Fruit fly (Drosophila melanogaster) whole organism, embryonic: ENCODE results near the gene E23.

Experiments used
- Ada2b ChIP-seq: fragments of 200-800 bp; sonication (Bioruptor generic); IDR thresholded peaks from 2 replicates; pipeline ENCODE4 v1.3.6; 2022; ENCODE audit warnings: missing biosample characterization, missing genetic modification characterization
- Atf6 ChIP-seq: fragments of 200-800 bp; sonication (Bioruptor generic); IDR thresholded peaks from 2 replicates; pipeline ENCODE4 v1.3.6; 2022; ENCODE audit warnings: missing biosample characterization, missing genetic modification characterization
- CG10462 ChIP-seq: fragments of 200-800 bp; sonication (Bioruptor generic); optimal IDR thresholded peaks from 2 replicates; lab custom pipeline; 2016; ENCODE audit warnings: missing biosample characterization, missing genetic modification characterization
- CG12071 ChIP-seq: fragments of 200-800 bp; sonication (Bioruptor generic); optimal IDR thresholded peaks from 3 replicates; lab custom pipeline; 2018; ENCODE audit warnings: missing biosample characterization, mild to moderate bottlenecking, missing genetic modification characterization
- CG13296 ChIP-seq: fragments of 200-800 bp; sonication (Bioruptor generic); optimal IDR thresholded peaks from 3 replicates; lab custom pipeline; 2018; ENCODE audit warnings: missing biosample characterization, mild to moderate bottlenecking, missing genetic modification characterization
- CG13894 ChIP-seq: fragments of 200-800 bp; sonication (Bioruptor generic); optimal IDR thresholded peaks from 3 replicates; lab custom pipeline; 2018; ENCODE audit warnings: missing biosample characterization, mild to moderate bottlenecking, missing genetic modification characterization, moderate library complexity
- CG1529 ChIP-seq: fragments of 200-800 bp; sonication (Bioruptor generic); optimal IDR thresholded peaks from 3 replicates; lab custom pipeline; 2018; ENCODE audit warnings: missing biosample characterization, missing genetic modification characterization
- CG16815 ChIP-seq: fragments of 200-800 bp; sonication (Bioruptor generic); optimal IDR thresholded peaks from 3 replicates; lab custom pipeline; 2017; ENCODE audit warnings: missing biosample characterization, mild to moderate bottlenecking, missing genetic modification characterization
- CG16863 ChIP-seq: fragments of 200-800 bp; sonication (Bioruptor generic); optimal IDR thresholded peaks from 3 replicates; lab custom pipeline; 2016; ENCODE audit warnings: missing biosample characterization, missing genetic modification characterization
- CG17802 ChIP-seq: fragments of 200-800 bp; sonication (Bioruptor generic); optimal IDR thresholded peaks from 2 replicates; lab custom pipeline; 2018; ENCODE audit warnings: missing biosample characterization, mild to moderate bottlenecking, missing genetic modification characterization, moderate library complexity
- CG2129 ChIP-seq: fragments of 200-800 bp; sonication (Bioruptor generic); IDR thresholded peaks from 2 replicates; pipeline ENCODE4 v1.3.6; 2022; ENCODE audit warnings: missing biosample characterization, missing genetic modification characterization; ENCODE audit not compliant: partially characterized antibody
- CG2202 ChIP-seq: fragments of 200-800 bp; sonication (Bioruptor generic); optimal IDR thresholded peaks from 2 replicates; lab custom pipeline; 2018; ENCODE audit warnings: missing biosample characterization, mild to moderate bottlenecking, missing genetic modification characterization
- CG3163 ChIP-seq: fragments of 200-800 bp; sonication (Bioruptor generic); optimal IDR thresholded peaks from 3 replicates; lab custom pipeline; 2016; ENCODE audit warnings: missing biosample characterization, missing genetic modification characterization
- CG6272 ChIP-seq: fragments of 200-800 bp; sonication (Bioruptor generic); IDR thresholded peaks from 2 replicates; pipeline ENCODE4 v1.3.6; 2022; ENCODE audit warnings: missing biosample characterization, missing genetic modification characterization
- CG7357 ChIP-seq: fragments of 200-800 bp; sonication (Bioruptor generic); IDR thresholded peaks from 3 replicates; pipeline ENCODE4 v1.3.6; 2022; ENCODE audit warnings: missing biosample characterization, missing genetic modification characterization
- CG7786 ChIP-seq: fragments of 200-800 bp; sonication (Bioruptor generic); optimal IDR thresholded peaks from 2 replicates; lab custom pipeline; 2016; ENCODE audit warnings: missing biosample characterization, missing genetic modification characterization
- CG9727 ChIP-seq: fragments of 200-800 bp; sonication (Bioruptor generic); optimal IDR thresholded peaks from 3 replicates; lab custom pipeline; 2017; ENCODE audit warnings: missing biosample characterization, mild to moderate bottlenecking, missing genetic modification characterization
- CkIIα-i1 ChIP-seq: fragments of 200-800 bp; sonication (Bioruptor generic); IDR thresholded peaks from 2 replicates; pipeline ENCODE4 v1.3.6; 2022; ENCODE audit warnings: missing biosample characterization, missing genetic modification characterization
- Dek ChIP-seq: fragments of 200-800 bp; sonication (Bioruptor generic); optimal IDR thresholded peaks from 3 replicates; lab custom pipeline; 2019; ENCODE audit warnings: missing biosample characterization, mild to moderate bottlenecking, missing genetic modification characterization, moderate library complexity
- Dll ChIP-seq: fragments of 200-800 bp; sonication (Bioruptor generic); IDR thresholded peaks from 4 replicates; pipeline ENCODE4 v1.3.6; 2022; ENCODE audit warnings: missing biosample characterization, missing genetic modification characterization; ENCODE audit not compliant: partially characterized antibody
- Fer1 ChIP-seq: fragments of 200-800 bp; sonication (Bioruptor generic); optimal IDR thresholded peaks from 2 replicates; lab custom pipeline; 2017; ENCODE audit warnings: missing biosample characterization, mild to moderate bottlenecking, missing genetic modification characterization
- HLH3B ChIP-seq: fragments of 200-800 bp; sonication (Bioruptor generic); IDR thresholded peaks from 2 replicates; pipeline ENCODE4 v1.3.6; 2022; ENCODE audit warnings: missing biosample characterization, missing genetic modification characterization
- Lpt ChIP-seq: fragments of >200 bp; optimal IDR thresholded peaks from 2 replicates; lab custom pipeline; 2018; ENCODE audit warnings: missing biosample characterization, missing genetic modification characterization
- Max ChIP-seq: fragments of 200-800 bp; sonication (Bioruptor generic); optimal IDR thresholded peaks from 2 replicates; lab custom pipeline; 2016; ENCODE audit warnings: missing biosample characterization, mild to moderate bottlenecking, missing genetic modification characterization
- Med ChIP-seq: fragments of 200-800 bp; sonication (Bioruptor generic); peaks from one replicate; lab custom pipeline; 2016; ENCODE audit warnings: missing biosample characterization, missing genetic modification characterization, mild to moderate bottlenecking, inconsistent platforms, moderate library complexity
- Opbp ChIP-seq: fragments of 200-800 bp; sonication (Bioruptor generic); IDR thresholded peaks from 3 replicates; pipeline ENCODE4 v1.3.6; 2022; ENCODE audit warnings: missing biosample characterization, missing genetic modification characterization; ENCODE audit not compliant: partially characterized antibody
- Poxn ChIP-seq: fragments of 200-800 bp; sonication (Bioruptor generic); IDR thresholded peaks from 2 replicates; pipeline ENCODE4 v1.3.6; 2022; ENCODE audit warnings: missing biosample characterization, missing genetic modification characterization
- Sry-β ChIP-seq: fragments of 200-800 bp; sonication (Bioruptor generic); optimal IDR thresholded peaks from 2 replicates; lab custom pipeline; 2018; ENCODE audit warnings: missing biosample characterization, mild to moderate bottlenecking, missing genetic modification characterization, moderate library complexity
- Trl ChIP-seq, 3 experiments: fragments of >200 bp in 2 of 3; fragments of 200-800 bp in 1 of 3; sonication (Bioruptor generic) in 1 of 3; optimal IDR thresholded peaks; 2 replicates in 1 of 3; 3 replicates in 2 of 3; lab custom pipeline; 2016 to 2017; ENCODE audit warnings: missing biosample characterization in 1 of 3, missing genetic modification characterization in 1 of 3
- Xrp1 ChIP-seq: fragments of 200-800 bp; sonication (Bioruptor generic); IDR thresholded peaks from 2 replicates; pipeline ENCODE4 v1.3.6; 2022; ENCODE audit warnings: missing biosample characterization, missing genetic modification characterization
- ab ChIP-seq: fragments of 200-800 bp; sonication (Bioruptor generic); optimal IDR thresholded peaks from 2 replicates; lab custom pipeline; 2016; ENCODE audit warnings: missing biosample characterization, missing genetic modification characterization
- ara ChIP-seq: fragments of 200-800 bp; sonication (Bioruptor generic); IDR thresholded peaks from 2 replicates; pipeline ENCODE4 v1.3.6; 2022; ENCODE audit warnings: missing biosample characterization, missing genetic modification characterization
- bcd ChIP-seq: fragments of 200-800 bp; sonication (Bioruptor generic); optimal IDR thresholded peaks from 2 replicates; lab custom pipeline; 2017; ENCODE audit warnings: missing biosample characterization, mild to moderate bottlenecking, missing genetic modification characterization
- cwo ChIP-seq: fragments of 200-800 bp; sonication (Bioruptor generic); optimal IDR thresholded peaks from 3 replicates; lab custom pipeline; 2017; ENCODE audit warnings: missing biosample characterization, missing genetic modification characterization, mild to moderate bottlenecking, moderate library complexity, missing genetic modification reagents
- dan ChIP-seq: fragments of 200-800 bp; sonication (Bioruptor generic); IDR thresholded peaks from 2 replicates; pipeline ENCODE4 v1.3.6; 2022; ENCODE audit warnings: missing biosample characterization, missing genetic modification characterization
- fd3F ChIP-seq: fragments of 200-800 bp; sonication (Bioruptor generic); optimal IDR thresholded peaks from 2 replicates; lab custom pipeline; 2018; ENCODE audit warnings: missing biosample characterization, mild to moderate bottlenecking, missing genetic modification characterization, moderate library complexity
- gce ChIP-seq: fragments of 200-800 bp; sonication (Bioruptor generic); IDR thresholded peaks from 3 replicates; pipeline ENCODE4 v1.3.6; 2022; ENCODE audit warnings: missing biosample characterization, missing genetic modification characterization
- inv ChIP-seq: fragments of 200-800 bp; sonication (Bioruptor generic); IDR thresholded peaks from 2 replicates; pipeline ENCODE4 v1.3.6; 2022; ENCODE audit warnings: missing biosample characterization, missing genetic modification characterization; ENCODE audit not compliant: partially characterized antibody
- knrl ChIP-seq: fragments of 200-800 bp; sonication (Bioruptor generic); IDR thresholded peaks from 3 replicates; pipeline ENCODE4 v1.3.6; 2022; ENCODE audit warnings: missing biosample characterization, missing genetic modification characterization; ENCODE audit not compliant: partially characterized antibody
- mam ChIP-seq: fragments of 200-800 bp; sonication (Bioruptor generic); optimal IDR thresholded peaks from 3 replicates; lab custom pipeline; 2016; ENCODE audit warnings: missing biosample characterization, missing genetic modification characterization
- row ChIP-seq: fragments of 200-800 bp; sonication (Bioruptor generic); IDR thresholded peaks from 3 replicates; pipeline ENCODE4 v1.3.6; 2022; ENCODE audit warnings: missing biosample characterization, missing genetic modification characterization
- scrt ChIP-seq: fragments of 200-800 bp; sonication (Bioruptor generic); optimal IDR thresholded peaks from 2 replicates; lab custom pipeline; 2018; ENCODE audit warnings: missing biosample characterization, mild to moderate bottlenecking, missing genetic modification characterization, moderate library complexity
- shn ChIP-seq: fragments of 200-800 bp; sonication (Bioruptor generic); optimal IDR thresholded peaks from 3 replicates; lab custom pipeline; 2016; ENCODE audit warnings: missing biosample characterization, missing genetic modification characterization
- sob ChIP-seq: fragments of 200-800 bp; sonication (Bioruptor generic); IDR thresholded peaks from 2 replicates; pipeline ENCODE4 v1.3.6; 2022; ENCODE audit warnings: missing biosample characterization, missing genetic modification characterization
- stc ChIP-seq: fragments of 200-800 bp; sonication (Bioruptor generic); IDR thresholded peaks from 2 replicates; pipeline ENCODE4 v1.3.6; 2022; ENCODE audit warnings: missing biosample characterization, missing genetic modification characterization
- tio ChIP-seq: fragments of 200-800 bp; sonication (Bioruptor generic); optimal IDR thresholded peaks from 2 replicates; lab custom pipeline; 2017; ENCODE audit warnings: missing biosample characterization, missing genetic modification characterization, inconsistent platforms
- tna ChIP-seq: fragments of 200-800 bp; sonication (Bioruptor generic); IDR thresholded peaks from 2 replicates; pipeline ENCODE4 v1.3.6; 2022; ENCODE audit warnings: missing biosample characterization, missing genetic modification characterization; ENCODE audit not compliant: partially characterized antibody
- tup ChIP-seq: fragments of 200-800 bp; sonication (Bioruptor generic); optimal IDR thresholded peaks from 2 replicates; lab custom pipeline; 2016; ENCODE audit warnings: missing biosample characterization, mild to moderate bottlenecking, missing genetic modification characterization, moderate library complexity
- z ChIP-seq: fragments of 200-800 bp; sonication (Bioruptor generic); IDR thresholded peaks from 3 replicates; pipeline ENCODE4 v1.3.6; 2022; ENCODE audit warnings: missing biosample characterization, missing genetic modification characterization

Gene E23

DNA sequence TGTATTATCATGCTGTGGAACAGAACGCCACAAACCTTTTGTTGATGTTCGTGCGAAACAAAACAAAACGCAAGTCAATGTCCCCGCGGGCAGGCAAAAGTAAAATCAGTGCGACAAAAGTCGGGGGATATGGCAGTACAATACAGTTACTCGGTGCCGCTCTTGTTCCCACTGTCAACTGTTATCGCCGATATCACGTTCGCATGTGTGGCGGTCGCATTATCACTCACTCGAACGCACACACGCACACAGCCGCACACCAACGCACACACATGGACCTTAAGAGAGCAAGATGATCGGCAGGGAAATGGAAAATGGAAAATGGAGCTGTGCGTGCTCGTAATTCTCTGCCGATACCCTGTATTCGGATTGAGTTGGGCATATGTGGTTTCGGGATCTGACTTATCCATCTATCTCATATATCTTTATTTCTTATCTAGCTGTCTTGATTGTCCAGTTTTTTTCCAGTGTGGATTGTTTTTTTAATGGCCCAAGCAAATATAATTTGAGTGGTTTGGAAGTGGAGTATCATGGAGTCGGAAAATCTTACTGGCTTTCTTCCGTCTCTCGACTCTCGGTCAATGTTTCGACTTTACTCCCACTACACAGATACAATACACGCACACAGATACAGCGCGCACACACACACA lies 15.9 kb downstream of the E23 start (continued):
- TF ChIP-seq ara (GFP tag; lab: Robert Waterston, UW) (peak; percentile 88), Xrp1 (GFP tag; lab: Robert Waterston, UW) (peak; percentile 92; the same call in 1 of the 2 replicates), HLH3B (GFP tag; lab: Robert Waterston, UW) (peak; percentile 80), CG13894 (tag; lab: Kevin White, UChicago) (no peak), CG17802 (tag; lab: Kevin White, UChicago) (peak; percentile 78), fd3F (GFP tag; lab: Kevin White, UChicago) (no peak), shn (peak; percentile 78), CG10462 (GFP tag; lab: Kevin White, UChicago) (peak; percentile 72), tna (GFP tag; lab: Robert Waterston, UW) (no peak), CG2202 (tag; lab: Kevin White, UChicago) (peak; percentile 84), stc (GFP tag; lab: Robert Waterston, UW) (peak; percentile 77), Ada2b (GFP tag; lab: Robert Waterston, UW) (peak; percentile 65), Opbp (GFP tag; lab: Robert Waterston, UW) (no peak), gce (GFP tag; lab: Robert Waterston, UW) (peak; percentile 68; the same call in 1 of the 3 replicates), CG7357 (GFP tag; lab: Robert Waterston, UW) (peak; percentile 61; the same call in 1 of the 3 replicates), CG2129 (GFP tag; lab: Robert Waterston, UW) (no peak), cwo (no peak), CG6272 (peak; percentile 78), CG16863 (GFP tag; lab: Kevin White, UChicago) (peak; percentile 87), scrt (GFP tag; lab: Kevin White, UChicago) (no peak), z (GFP tag; lab: Robert Waterston, UW) (peak; percentile 89), Lpt (GFP tag; lab: Kevin White, UChicago) (no peak), inv (no peak), CG16815 (peak; percentile 68), tio (GFP tag; lab: Kevin White, UChicago) (peak; percentile 78), Dll (GFP tag; lab: Robert Waterston, UW) (no peak), bcd (GFP tag; lab: Kevin White, UChicago) (peak; percentile 68), dan (peak; percentile 50; the same call in 1 of the 2 replicates), ab (GFP tag; lab: Kevin White, UChicago) (peak; percentile 61), sob (GFP tag; lab: Robert Waterston, UW) (peak; percentile 48; the same call in 1 of the 2 replicates), Poxn (GFP tag; lab: Robert Waterston, UW) (no peak), Dek (no peak), knrl (GFP tag; lab: Robert Waterston, UW) (no peak), CG3163 (GFP tag; lab: Kevin White, UChicago) (peak; percentile 79), CkIIα-i1 (no peak), CG13296 (GFP tag; lab: Kevin White, UChicago) (no peak), CG9727 (GFP tag; lab: Kevin White, UChicago) (peak; percentile 52), Sry-β (GFP tag; lab: Kevin White, UChicago) (peak; percentile 24), CG7786 (peak; percentile 76), Trl (optimal IDR thresholded peaks at IDR 0.05; lab: Kevin White, UChicago) (peak in 1 of 2 experiments; percentile 1), Trl (GFP tag; optimal IDR thresholded peaks at IDR 0.05; lab: Kevin White, UChicago) (peak; percentile 83), CG1529 (GFP tag; lab: Kevin White, UChicago) (peak; percentile 86), row (peak; percentile 86), mam (GFP tag; lab: Kevin White, UChicago) (peak; percentile 73), Med (GFP tag; lab: Kevin White, UChicago) (peak; percentile 95), tup (GFP tag; lab: Kevin White, UChicago) (peak; percentile 58), CG12071 (peak; percentile 38), Atf6 (GFP tag; lab: Robert Waterston, UW) (no peak), Fer1 (GFP tag; lab: Kevin White, UChicago) (no peak), Max (GFP tag; lab: Kevin White, UChicago) (peak; percentile 50)
